Fruit fly (Drosophila melanogaster) whole organism, embryonic: ENCODE results near the gene awd.
A peak's percentile ranks its signal among the peaks of the same experiment; 100 is the strongest.

Experiments
- Antp ChIP-seq: fragments of 200-800 bp; sonication (Bioruptor generic); optimal IDR thresholded peaks from 3 replicates; lab custom pipeline; 2016; ENCODE audit warnings: missing biosample characterization, missing genetic modification characterization
- B-H2 ChIP-seq: fragments of 200-800 bp; sonication (Bioruptor generic); optimal IDR thresholded peaks from 2 replicates; lab custom pipeline; 2018; ENCODE audit warnings: missing biosample characterization, mild to moderate bottlenecking, missing genetic modification characterization
- C15 ChIP-seq: fragments of 200-800 bp; sonication (Bioruptor generic); IDR thresholded peaks from 3 replicates; pipeline ENCODE4 v1.3.6; 2022; ENCODE audit warnings: missing biosample characterization, missing genetic modification characterization
- CG10462 ChIP-seq: fragments of 200-800 bp; sonication (Bioruptor generic); optimal IDR thresholded peaks from 2 replicates; lab custom pipeline; 2016; ENCODE audit warnings: missing biosample characterization, missing genetic modification characterization
- CG10979 ChIP-seq: fragments of 200-800 bp; sonication (Bioruptor generic); optimal IDR thresholded peaks from 2 replicates; lab custom pipeline; 2018; ENCODE audit warnings: missing biosample characterization, mild to moderate bottlenecking, missing genetic modification characterization, moderate library complexity
- CG12071 ChIP-seq: fragments of 200-800 bp; sonication (Bioruptor generic); optimal IDR thresholded peaks from 3 replicates; lab custom pipeline; 2018; ENCODE audit warnings: missing biosample characterization, mild to moderate bottlenecking, missing genetic modification characterization
- CG12299 ChIP-seq: fragments of 200-800 bp; sonication (Bioruptor generic); optimal IDR thresholded peaks from 2 replicates; lab custom pipeline; 2018; ENCODE audit warnings: missing biosample characterization, mild to moderate bottlenecking, missing genetic modification characterization
- CG14014 ChIP-seq: fragments of 200-800 bp; sonication (Bioruptor generic); IDR thresholded peaks from 2 replicates; pipeline ENCODE4 v1.3.6; 2022; ENCODE audit warnings: missing biosample characterization, missing genetic modification characterization
- CG15696 ChIP-seq: fragments of 200-800 bp; sonication (Bioruptor generic); optimal IDR thresholded peaks from 2 replicates; lab custom pipeline; 2019; ENCODE audit warnings: missing biosample characterization, mild to moderate bottlenecking, missing genetic modification characterization, moderate library complexity
- CG1603 ChIP-seq: fragments of 200-800 bp; sonication (Bioruptor generic); optimal IDR thresholded peaks from 2 replicates; lab custom pipeline; 2019; ENCODE audit warnings: missing biosample characterization, mild to moderate bottlenecking, missing genetic modification characterization, moderate library complexity
- CG16863 ChIP-seq: fragments of 200-800 bp; sonication (Bioruptor generic); optimal IDR thresholded peaks from 3 replicates; lab custom pipeline; 2016; ENCODE audit warnings: missing biosample characterization, missing genetic modification characterization
- CG17328 ChIP-seq: fragments of 200-800 bp; sonication (Bioruptor generic); IDR thresholded peaks from 2 replicates; pipeline ENCODE4 v1.3.6; 2022; ENCODE audit warnings: missing biosample characterization, missing genetic modification characterization
- CG17361 ChIP-seq: fragments of 200-800 bp; sonication (Bioruptor generic); IDR thresholded peaks from 3 replicates; pipeline ENCODE4 v1.3.6; 2022; ENCODE audit warnings: missing biosample characterization, missing genetic modification characterization
- CG18599 ChIP-seq: fragments of 200-800 bp; sonication (Bioruptor generic); optimal IDR thresholded peaks from 3 replicates; lab custom pipeline; 2017; ENCODE audit warnings: missing biosample characterization, missing genetic modification characterization, mild to moderate bottlenecking, moderate library complexity, missing genetic modification reagents
- CG9609 ChIP-seq: fragments of 200-800 bp; sonication (Bioruptor generic); optimal IDR thresholded peaks from 3 replicates; lab custom pipeline; 2016; ENCODE audit warnings: missing biosample characterization, missing genetic modification characterization
- D ChIP-seq, 2 experiments: fragments of 200-800 bp in 1 of 2; fragments of >200 bp in 1 of 2; sonication (Bioruptor generic) in 1 of 2; optimal IDR thresholded peaks; 2 replicates in 1 of 2; 3 replicates in 1 of 2; lab custom pipeline; 2017; ENCODE audit warnings: mild to moderate bottlenecking in 1 of 2, missing biosample characterization in 1 of 2, missing genetic modification characterization in 1 of 2, missing genetic modification reagents in 1 of 2
- Deaf1 ChIP-seq: fragments of 200-800 bp; optimal IDR thresholded peaks from 3 replicates; lab custom pipeline; 2019; ENCODE audit warnings: missing biosample characterization, mild to moderate bottlenecking, missing genetic modification characterization, moderate library complexity
- Drgx ChIP-seq: fragments of 200-800 bp; sonication (Bioruptor generic); IDR thresholded peaks from 2 replicates; pipeline ENCODE4 v1.3.6; 2022; ENCODE audit warnings: missing biosample characterization, missing genetic modification characterization
- HLH3B ChIP-seq: fragments of 200-800 bp; sonication (Bioruptor generic); IDR thresholded peaks from 2 replicates; pipeline ENCODE4 v1.3.6; 2022; ENCODE audit warnings: missing biosample characterization, missing genetic modification characterization
- Hr51 ChIP-seq, 2 experiments: fragments of 200-800 bp; sonication (Bioruptor generic); optimal IDR thresholded peaks; 2 replicates in 1 of 2; 3 replicates in 1 of 2; lab custom pipeline; 2016 to 2018; ENCODE audit warnings: missing biosample characterization in 2 of 2, missing genetic modification characterization in 2 of 2, mild to moderate bottlenecking in 1 of 2, moderate library complexity in 1 of 2
- Kr ChIP-seq: fragments of 200-800 bp; sonication (Bioruptor generic); optimal IDR thresholded peaks from 2 replicates; lab custom pipeline; 2017; ENCODE audit warnings: missing biosample characterization, mild to moderate bottlenecking, missing genetic modification characterization
- Lpt ChIP-seq: fragments of >200 bp; optimal IDR thresholded peaks from 2 replicates; lab custom pipeline; 2018; ENCODE audit warnings: missing biosample characterization, missing genetic modification characterization
- MESR4 ChIP-seq: fragments of 200-800 bp; sonication (Bioruptor generic); optimal IDR thresholded peaks from 2 replicates; lab custom pipeline; 2018; ENCODE audit warnings: missing biosample characterization, mild to moderate bottlenecking, missing genetic modification characterization, moderate library complexity
- Med ChIP-seq: fragments of 200-800 bp; sonication (Bioruptor generic); peaks from one replicate; lab custom pipeline; 2016; ENCODE audit warnings: missing biosample characterization, missing genetic modification characterization, mild to moderate bottlenecking, inconsistent platforms, moderate library complexity
- ab ChIP-seq: fragments of 200-800 bp; sonication (Bioruptor generic); optimal IDR thresholded peaks from 2 replicates; lab custom pipeline; 2016; ENCODE audit warnings: missing biosample characterization, missing genetic modification characterization
- ara ChIP-seq: fragments of 200-800 bp; sonication (Bioruptor generic); IDR thresholded peaks from 2 replicates; pipeline ENCODE4 v1.3.6; 2022; ENCODE audit warnings: missing biosample characterization, missing genetic modification characterization
- ash1 ChIP-seq: fragments of 200-800 bp; sonication (Bioruptor generic); optimal IDR thresholded peaks from 2 replicates; lab custom pipeline; 2018; ENCODE audit warnings: missing biosample characterization, mild to moderate bottlenecking, missing genetic modification characterization
- az2 ChIP-seq: fragments of 200-800 bp; sonication (Bioruptor generic); optimal IDR thresholded peaks from 3 replicates; lab custom pipeline; 2016; ENCODE audit warnings: missing biosample characterization, missing genetic modification characterization
- cg ChIP-seq: fragments of 200-800 bp; sonication (Bioruptor generic); optimal IDR thresholded peaks from 3 replicates; lab custom pipeline; 2019; ENCODE audit warnings: missing biosample characterization, mild to moderate bottlenecking, missing genetic modification characterization, moderate library complexity
- chinmo ChIP-seq: fragments of 200-800 bp; sonication (Bioruptor generic); IDR thresholded peaks from 4 replicates; pipeline ENCODE4 v1.3.6; 2022; ENCODE audit warnings: missing biosample characterization, missing genetic modification characterization; ENCODE audit not compliant: partially characterized antibody
- corto ChIP-seq: fragments of 200-800 bp; sonication (Bioruptor generic); optimal IDR thresholded peaks from 2 replicates; lab custom pipeline; 2016; ENCODE audit warnings: missing biosample characterization, mild to moderate bottlenecking, missing genetic modification characterization, moderate library complexity
- dmrt11E ChIP-seq: fragments of 200-800 bp; sonication (Bioruptor generic); optimal IDR thresholded peaks from 3 replicates; lab custom pipeline; 2018; ENCODE audit warnings: missing biosample characterization, mild to moderate bottlenecking, missing genetic modification characterization, moderate library complexity
- dysf ChIP-seq: fragments of 200-800 bp; sonication (Bioruptor generic); IDR thresholded peaks from 3 replicates; pipeline ENCODE4 v1.3.6; 2022; ENCODE audit warnings: missing biosample characterization, missing genetic modification characterization
- fd102C ChIP-seq: fragments of 200-800 bp; sonication (Bioruptor generic); optimal IDR thresholded peaks from 2 replicates; lab custom pipeline; 2018; ENCODE audit warnings: missing biosample characterization, mild to moderate bottlenecking, missing genetic modification characterization, moderate library complexity
- fd64A ChIP-seq: fragments of 200-800 bp; sonication (Bioruptor generic); optimal IDR thresholded peaks from 3 replicates; lab custom pipeline; 2018; ENCODE audit warnings: missing biosample characterization, mild to moderate bottlenecking, missing genetic modification characterization
- gem ChIP-seq: fragments of 200-800 bp; sonication (Bioruptor generic); optimal IDR thresholded peaks from 2 replicates; lab custom pipeline; 2019; ENCODE audit warnings: missing biosample characterization, mild to moderate bottlenecking, missing genetic modification characterization, moderate library complexity
- ind ChIP-seq: fragments of 200-800 bp; sonication (Bioruptor generic); optimal IDR thresholded peaks from 3 replicates; lab custom pipeline; 2016; ENCODE audit warnings: missing biosample characterization, missing genetic modification characterization
- lola ChIP-seq, 3 experiments: fragments of >200 bp in 2 of 3; fragments of 200-800 bp in 1 of 3; sonication (Bioruptor generic) in 1 of 3; optimal IDR thresholded peaks; 2 replicates each; lab custom pipeline; 2017 to 2019; ENCODE audit warnings: missing biosample characterization in 3 of 3, missing genetic modification characterization in 3 of 3, mild to moderate bottlenecking in 1 of 3, moderate library complexity in 1 of 3
- peb ChIP-seq: fragments of 200-800 bp; sonication (Bioruptor generic); IDR thresholded peaks from 2 replicates; pipeline ENCODE4 v1.3.6; 2022; ENCODE audit warnings: missing biosample characterization, missing genetic modification characterization
- phol ChIP-seq: fragments of 200-800 bp; sonication (Bioruptor generic); optimal IDR thresholded peaks from 3 replicates; lab custom pipeline; 2018; ENCODE audit warnings: missing biosample characterization, mild to moderate bottlenecking, missing genetic modification characterization, moderate library complexity
- psq ChIP-seq: fragments of 200-800 bp; sonication (Bioruptor generic); optimal IDR thresholded peaks from 2 replicates; lab custom pipeline; 2017; ENCODE audit warnings: missing biosample characterization, missing genetic modification characterization
- schlank ChIP-seq: fragments of 200-800 bp; sonication (Bioruptor generic); optimal IDR thresholded peaks from 2 replicates; lab custom pipeline; 2018; ENCODE audit warnings: missing biosample characterization, mild to moderate bottlenecking, missing genetic modification characterization
- sens-2 ChIP-seq: fragments of 200-800 bp; sonication (Bioruptor generic); IDR thresholded peaks from 2 replicates; pipeline ENCODE4 v1.3.6; 2022; ENCODE audit warnings: missing biosample characterization, missing genetic modification characterization
- sim ChIP-seq: fragments of 200-800 bp; sonication (Bioruptor generic); IDR thresholded peaks from 2 replicates; pipeline ENCODE4 v1.3.6; 2022; ENCODE audit warnings: missing biosample characterization, missing genetic modification characterization
- sna ChIP-seq: fragments of 200-800 bp; sonication (Bioruptor generic); IDR thresholded peaks from 2 replicates; pipeline ENCODE4 v1.3.6; 2022; ENCODE audit warnings: missing biosample characterization, missing genetic modification characterization; ENCODE audit not compliant: partially characterized antibody
- tin ChIP-seq: fragments of 200-800 bp; sonication (Bioruptor generic); optimal IDR thresholded peaks from 3 replicates; lab custom pipeline; 2016; ENCODE audit warnings: missing biosample characterization, missing genetic modification characterization
- trh ChIP-seq: fragments of 200-800 bp; sonication (Bioruptor generic); optimal IDR thresholded peaks from 2 replicates; lab custom pipeline; 2016; ENCODE audit warnings: missing biosample characterization, missing genetic modification characterization
- zen2 ChIP-seq: fragments of 200-800 bp; sonication (Bioruptor generic); IDR thresholded peaks from 3 replicates; pipeline ENCODE4 v1.3.6; 2022; ENCODE audit warnings: missing biosample characterization, missing genetic modification characterization; ENCODE audit not compliant: partially characterized antibody
- zf30C ChIP-seq: fragments of 200-800 bp; sonication (Bioruptor generic); optimal IDR thresholded peaks from 3 replicates; lab custom pipeline; 2018; ENCODE audit warnings: missing biosample characterization, mild to moderate bottlenecking, missing genetic modification characterization

The awd gene

DNA sequence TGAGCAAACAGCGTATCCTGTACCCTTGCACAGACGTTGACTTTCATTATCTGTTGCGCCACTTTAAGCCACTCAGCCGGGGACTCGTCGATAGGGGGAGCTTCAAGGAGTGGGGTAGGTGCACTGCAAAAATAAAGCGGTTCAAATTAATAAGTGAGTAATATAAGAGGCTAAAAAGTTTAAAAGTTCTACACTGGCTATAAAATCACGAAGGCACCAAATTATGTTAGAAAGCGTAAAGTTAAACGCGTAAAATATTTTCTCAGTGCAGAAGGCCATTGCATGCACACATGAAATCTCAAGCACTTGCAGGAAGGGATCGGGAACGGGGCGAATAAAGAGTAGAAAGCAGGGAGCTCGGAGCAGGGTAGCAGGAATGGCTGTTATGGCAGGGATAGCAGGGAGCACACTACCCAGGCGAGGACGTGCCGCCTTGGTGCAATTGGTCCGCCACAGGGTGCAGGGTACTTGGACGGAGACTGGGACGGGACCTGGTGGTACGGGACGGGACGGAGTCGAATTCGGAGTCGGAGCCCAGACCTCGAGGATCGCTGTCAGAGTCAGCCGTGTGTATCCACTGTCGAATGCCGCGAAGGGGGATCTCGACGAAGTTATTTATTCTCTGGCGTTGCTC is 47.6 kb downstream of the awd start (continued):
- TF ChIP-seq sim (GFP tag; lab: Robert Waterston, UW) (0 out of 2 replicates have a peak, but pooled peaks have one; percentile 11), zf30C (GFP tag; lab: Kevin White, UChicago) (no peak), schlank (tag; lab: Kevin White, UChicago) (no peak), HLH3B (GFP tag; lab: Robert Waterston, UW) (no peak), CG10979 (tag; lab: Kevin White, UChicago) (peak; percentile 48), lola (GFP tag; optimal IDR thresholded peaks at IDR 0.05; lab: Kevin White, UChicago) (peak in 1 of 3 experiments; percentile 32), sna (no peak), zen2 (GFP tag; lab: Robert Waterston, UW) (no peak), D (optimal IDR thresholded peaks at IDR 0.05; lab: Kevin White, UChicago) (no peak), D (GFP tag; optimal IDR thresholded peaks at IDR 0.05; lab: Kevin White, UChicago) (peak; percentile 26), tin (GFP tag; lab: Kevin White, UChicago) (no peak), gem (peak; percentile 30), CG15696 (tag; lab: Kevin White, UChicago) (peak; percentile 20), trh (GFP tag; lab: Kevin White, UChicago) (no peak), ash1 (GFP tag; lab: Kevin White, UChicago) (no peak), CG12299 (tag; lab: Kevin White, UChicago) (no peak), CG10462 (GFP tag; lab: Kevin White, UChicago) (no peak), peb (GFP tag; lab: Robert Waterston, UW) (no peak), Antp (GFP tag; lab: Kevin White, UChicago) (peak; percentile 0), sens-2 (GFP tag; lab: Robert Waterston, UW) (no peak), Deaf1 (tag; lab: Kevin White, UChicago) (no peak), Kr (GFP tag; lab: Kevin White, UChicago) (no peak), CG17361 (GFP tag; lab: Robert Waterston, UW) (0 out of 3 replicates have a peak, but pooled peaks have one; percentile 22), fd64A (GFP tag; lab: Kevin White, UChicago) (no peak), CG14014 (GFP tag; lab: Robert Waterston, UW) (no peak), ab (GFP tag; lab: Kevin White, UChicago) (no peak), CG12071 (GFP tag; lab: Kevin White, UChicago) (no peak), psq (no peak), phol (tag; lab: Kevin White, UChicago) (peak; percentile 16), CG9609 (GFP tag; lab: Kevin White, UChicago) (peak; percentile 1), dmrt11E (tag; lab: Kevin White, UChicago) (peak; percentile 65), MESR4 (no peak), corto (GFP tag; lab: Kevin White, UChicago) (peak; percentile 91), CG17328 (GFP tag; lab: Robert Waterston, UW) (no peak), Drgx (GFP tag; lab: Robert Waterston, UW) (peak; percentile 61), ind (GFP tag; lab: Kevin White, UChicago) (no peak), cg (GFP tag; lab: Kevin White, UChicago) (no peak), Med (GFP tag; lab: Kevin White, UChicago) (peak; percentile 24), C15 (GFP tag; lab: Robert Waterston, UW) (no peak), Lpt (GFP tag; lab: Kevin White, UChicago) (peak; percentile 3), dysf (GFP tag; lab: Robert Waterston, UW) (no peak), az2 (GFP tag; lab: Kevin White, UChicago) (peak; percentile 4), B-H2 (no peak), CG1603 (tag; lab: Kevin White, UChicago) (peak; percentile 26), CG18599 (GFP tag; lab: Kevin White, UChicago) (no peak), CG16863 (GFP tag; lab: Kevin White, UChicago) (no peak), fd102C (no peak), chinmo (GFP tag; lab: Robert Waterston, UW) (no peak), ara (GFP tag; lab: Robert Waterston, UW) (peak; percentile 55; the same call in 1 of the 2 replicates), Hr51 (GFP tag; optimal IDR thresholded peaks at IDR 0.05; lab: Kevin White, UChicago) (no peak)
